Fruit fly (Drosophila melanogaster): ENCODE results near the gene CG13318.

CG13318 gene

DNA sequence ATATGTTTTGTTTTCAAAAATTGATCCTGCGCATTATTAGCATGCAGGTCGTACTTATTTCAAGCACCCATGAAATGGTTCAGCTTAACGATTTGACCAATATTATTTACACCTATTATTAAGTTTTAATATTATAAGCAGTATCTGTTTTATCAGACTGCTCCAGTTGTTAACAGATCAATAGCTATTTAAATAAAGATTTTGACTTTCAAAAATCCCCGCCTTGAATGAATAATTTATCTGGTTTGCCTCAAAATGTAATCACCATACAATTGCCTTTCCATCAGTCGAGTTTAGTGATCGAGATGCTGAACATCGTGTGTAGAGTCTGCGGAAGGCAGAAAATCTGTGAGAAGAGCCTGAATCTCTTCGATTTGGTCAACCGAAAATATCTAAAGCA lies 47.3 kb downstream of the CG13318 start, which contains the start of gene ouib:
TSS of gene ouib (plus strand) at position 301 of the 400 bp plus-strand sequence.
- TF ChIP-seq Pif1B (GFP tag; optimal IDR thresholded peaks at IDR 0.05) (no peak), CG8159 (tag; optimal IDR thresholded peaks at IDR 0.05) (no peak), CG10348 (GFP tag; IDR thresholded peaks at IDR 0.05) (no peak), CG13204 (GFP tag; optimal IDR thresholded peaks at IDR 0.05) (no peak), CG4496 (GFP tag; IDR thresholded peaks at IDR 0.05) (no peak), CG32121 (GFP tag; IDR thresholded peaks at IDR 0.05) (no peak), CG9948 (tag; optimal IDR thresholded peaks at IDR 0.05) (no peak)

DNA sequence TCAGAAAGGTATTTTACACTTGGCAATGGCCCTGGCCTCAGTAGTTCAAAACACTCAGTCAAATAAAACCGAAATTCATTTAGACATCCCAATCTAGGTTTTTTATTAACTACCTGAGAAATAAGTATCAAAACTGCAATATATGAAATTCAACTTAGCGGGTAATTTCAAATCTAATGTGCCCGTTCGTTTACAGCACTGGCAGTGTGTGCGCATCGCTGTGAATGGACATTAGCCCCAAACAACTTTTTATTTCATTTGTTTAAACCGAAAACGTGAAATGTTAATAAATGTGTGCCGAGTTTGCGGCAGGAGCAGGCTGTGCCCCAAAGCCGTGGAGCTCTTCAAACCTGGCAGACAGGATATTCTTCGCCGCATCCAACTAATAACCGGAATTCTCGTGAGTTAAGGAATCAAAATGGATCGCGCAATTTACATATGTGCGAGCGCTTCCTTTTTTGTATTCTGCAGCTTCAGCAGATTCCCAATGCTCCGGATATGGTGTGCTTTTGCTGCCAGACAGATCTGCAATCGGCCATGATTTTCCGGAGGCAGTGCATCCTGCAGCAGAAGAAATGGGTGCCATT lies 49.4 kb downstream of the CG13318 start, which contains the start of gene nom:
TSS of gene nom (plus strand) at position 213 of the 587 bp plus-strand sequence.
- no peak for TF ChIP-seq Ets98B (GFP tag; IDR thresholded peaks at IDR 0.05)
- TF ChIP-seq CG10348 (GFP tag; IDR thresholded peaks at IDR 0.05), result no peak
- TF ChIP-seq CG15710 (tag; optimal IDR thresholded peaks at IDR 0.05), result no peak
- TF ChIP-seq Snoo (tag; optimal IDR thresholded peaks at IDR 0.05), result no peak
- TF ChIP-seq CG9948 (tag; optimal IDR thresholded peaks at IDR 0.05), result no peak
- TF ChIP-seq gl (tag; optimal IDR thresholded peaks at IDR 0.05), result no peak
- no peak for TF ChIP-seq fd96Ca (GFP tag; IDR thresholded peaks at IDR 0.05)
- TF ChIP-seq CG4496 (GFP tag; IDR thresholded peaks at IDR 0.05), result no peak
- no peak for TF ChIP-seq rn (GFP tag; IDR thresholded peaks at IDR 0.05)

Measured in whole organism, pupa.